Fruit fly (Drosophila melanogaster): ENCODE measurements around the gene CG18549.

The CG18549 gene

dm6 chr3R:12431030-12431489 lies 18.0 kb upstream of the CG18549 start, which contains the start of gene Prosalpha2:
Gene Prosalpha2 (plus strand): TSS chr3R:12431321.
- TF ChIP-seq noc (tag; optimal IDR thresholded peaks at IDR 0.05), result no peak

- peak; percentile 65 for TF ChIP-seq noc (tag; optimal IDR thresholded peaks at IDR 0.05)
Observed at dm6 chr3R:12433764-12434163, 15.3 kb upstream of the CG18549 start, which contains the start of the genes Aos1 and Srlp. Gene Aos1 (minus strand): TSS chr3R:12433822. Gene Srlp (plus strand): TSS chr3R:12434098.

dm6 chr3R:12435948-12436347 lies 13.1 kb upstream of the CG18549 start, which contains the start of gene Desat2:
Gene Desat2 (plus strand): TSS chr3R:12436248.
- no peak for TF ChIP-seq noc (tag; optimal IDR thresholded peaks at IDR 0.05)

dm6 chr3R:12439039-12439400 lies 10.1 kb upstream of the CG18549 start, which contains the start of the genes CG17207 and CG46427:
Gene CG17207 (minus strand): TSS chr3R:12439139.
Gene CG46427 (minus strand): TSS chr3R:12439139.
- TF ChIP-seq noc (tag; optimal IDR thresholded peaks at IDR 0.05), result no peak

dm6 chr3R:12439401-12440143 lies 9.5 kb upstream of the CG18549 start, which contains the start of gene Desat1:
Gene Desat1 (plus strand): TSS chr3R:12439600.
- TF ChIP-seq noc (tag; optimal IDR thresholded peaks at IDR 0.05), result no peak

dm6 chr3R:12441008-12441606 lies 8.0 kb upstream of the CG18549 start:
- TF ChIP-seq noc (tag; optimal IDR thresholded peaks at IDR 0.05), result peak; percentile 33

dm6 chr3R:12442601-12443533 lies 6.2 kb upstream of the CG18549 start:
- peak; percentile 92 for TF ChIP-seq noc (tag; optimal IDR thresholded peaks at IDR 0.05)

dm6 chr3R:12443769-12444168 lies 5.3 kb upstream of the CG18549 start:
- TF ChIP-seq noc (tag; optimal IDR thresholded peaks at IDR 0.05), result no peak

dm6 chr3R:12445468-12445867 lies 3.6 kb upstream of the CG18549 start:
- no peak for TF ChIP-seq noc (tag; optimal IDR thresholded peaks at IDR 0.05)

dm6 chr3R:12447353-12447752 lies 1.7 kb upstream of the CG18549 start, which contains the start of gene vrs:
Gene vrs (plus strand): TSS chr3R:12447653.
- TF ChIP-seq noc (tag; optimal IDR thresholded peaks at IDR 0.05), result no peak

- TF ChIP-seq noc (tag; optimal IDR thresholded peaks at IDR 0.05), result no peak
Observed at dm6 chr3R:12448344-12448743, 752 bp upstream of the CG18549 start.

- no peak for TF ChIP-seq noc (tag; optimal IDR thresholded peaks at IDR 0.05)
Observed at dm6 chr3R:12449617-12450242, 634 bp downstream of the CG18549 start.

- no peak for TF ChIP-seq noc (tag; optimal IDR thresholded peaks at IDR 0.05)
Observed at dm6 chr3R:12450713-12451259, 1.7 kb downstream of the CG18549 start.

- no peak for TF ChIP-seq noc (tag; optimal IDR thresholded peaks at IDR 0.05)
Observed at dm6 chr3R:12451376-12451775, 2.3 kb downstream of the CG18549 start.

Data from whole organism, larva.